Worm (Caenorhabditis elegans) whole organism, young adult: ENCODE data around the gene Y56A3A.41.

ENCODE experiments used
- ZK185.1 ChIP-seq: sonication (generic microtip); optimal IDR thresholded peaks from 2 replicates; lab custom pipeline; 2016; ENCODE audit warnings: mild to moderate bottlenecking, missing genetic modification characterization, missing compliant biosample characterization; ENCODE audit not compliant: poor library complexity, severe bottlenecking
- ceh-91 ChIP-seq: fragments of 200-800 bp; sonication (Bioruptor generic); IDR thresholded peaks from 2 replicates; pipeline ENCODE4 v1.3.6; 2022; ENCODE audit warnings: missing genetic modification reagents, missing genetic modification characterization, missing compliant biosample characterization
- lin-35 ChIP-seq, 3 experiments: fragments of 150-350 bp in 2 of 3; sonication (generic microtip) in 1 of 3; optimal IDR thresholded peaks; 2 replicates each; lab custom pipeline; 2014 to 2018; ENCODE audit warnings: missing biosample characterization in 3 of 3, missing genetic modification characterization in 3 of 3, missing genetic modification reagents in 3 of 3
- madf-3 ChIP-seq: fragments of 200-800 bp; sonication (Bioruptor generic); IDR thresholded peaks from 2 replicates; pipeline ENCODE4 v1.3.6; 2022; ENCODE audit warnings: missing genetic modification reagents, missing genetic modification characterization, missing compliant biosample characterization
- nfya-2 ChIP-seq: fragments of 200-800 bp; sonication (Bioruptor generic); IDR thresholded peaks from 2 replicates; pipeline ENCODE4 v1.3.6; 2022; ENCODE audit warnings: missing genetic modification reagents, missing genetic modification characterization, missing compliant biosample characterization
- unc-62 ChIP-seq: fragments of 150-350 bp; optimal IDR thresholded peaks from 2 replicates; lab custom pipeline; 2014; ENCODE audit warnings: missing biosample characterization, missing genetic modification reagents, missing genetic modification characterization
- zfh-2 ChIP-seq: fragments of 200-800 bp; sonication (Bioruptor generic); conservative IDR thresholded peaks from 2 replicates; pipeline ENCODE4 v1.3.6; 2022; ENCODE audit warnings: missing genetic modification reagents, missing genetic modification characterization, missing compliant biosample characterization
- ztf-6 ChIP-seq: fragments of 200-800 bp; sonication (Bioruptor generic); IDR thresholded peaks from 2 replicates; pipeline ENCODE4 v1.3.6; 2022; ENCODE audit warnings: missing genetic modification reagents, missing genetic modification characterization, missing compliant biosample characterization

ce11 chrIII:11895504-11895903, 2.7 kb upstream of the Y56A3A.41 start:
- TF ChIP-seq lin-35 (GFP tag; optimal IDR thresholded peaks at IDR 0.05; lab: Kevin White, UChicago) = no peak
- no peak for TF ChIP-seq madf-3 (GFP tag; lab: Robert Waterston, UW)
- no peak for TF ChIP-seq unc-62 (GFP tag; lab: Kevin White, UChicago)
- no peak for TF ChIP-seq zfh-2 (GFP tag; lab: Robert Waterston, UW)
- TF ChIP-seq ZK185.1 (tag; lab: Kevin White, UChicago) = no peak
- no peak for TF ChIP-seq ceh-91 (GFP tag; lab: Robert Waterston, UW)
- no peak for TF ChIP-seq ztf-6
- no peak for TF ChIP-seq nfya-2 (GFP tag; lab: Robert Waterston, UW)
